Worm (Caenorhabditis elegans) whole organism, young adult: ENCODE data around the gene T16D1.1.

ENCODE experiments used
- Y67H2A.10 ChIP-seq: fragments of 200-800 bp; sonication (Bioruptor generic); conservative IDR thresholded peaks from 2 replicates; pipeline ENCODE4 v1.3.6; 2022; ENCODE audit warnings: missing genetic modification reagents, missing genetic modification characterization, missing compliant biosample characterization
- Y95B8A.8 ChIP-seq: fragments of 200-800 bp; sonication (Bioruptor generic); IDR thresholded peaks from 2 replicates; pipeline ENCODE4 v1.3.6; 2022; ENCODE audit warnings: missing genetic modification reagents, missing genetic modification characterization, missing compliant biosample characterization
- ama-1 ChIP-seq, 3 experiments: fragments of 150-350 bp in 1 of 3; sonication (generic microtip) in 2 of 3; optimal IDR thresholded peaks; 2 replicates each; lab custom pipeline; 2014 to 2018; ENCODE audit warnings: missing biosample characterization in 2 of 3, missing genetic modification characterization in 2 of 3, missing genetic modification reagents in 2 of 3
- attf-5 ChIP-seq: fragments of 200-800 bp; sonication (Bioruptor generic); optimal IDR thresholded peaks from 2 replicates; lab custom pipeline; 2018; ENCODE audit warnings: mild to moderate bottlenecking, missing genetic modification characterization, missing compliant biosample characterization
- ceh-91 ChIP-seq: fragments of 200-800 bp; sonication (Bioruptor generic); IDR thresholded peaks from 2 replicates; pipeline ENCODE4 v1.3.6; 2022; ENCODE audit warnings: missing genetic modification reagents, missing genetic modification characterization, missing compliant biosample characterization
- madf-3 ChIP-seq: fragments of 200-800 bp; sonication (Bioruptor generic); IDR thresholded peaks from 2 replicates; pipeline ENCODE4 v1.3.6; 2022; ENCODE audit warnings: missing genetic modification reagents, missing genetic modification characterization, missing compliant biosample characterization
- madf-6 ChIP-seq: fragments of 200-800 bp; sonication (Bioruptor generic); IDR thresholded peaks from 2 replicates; pipeline ENCODE4 v1.3.6; 2022; ENCODE audit warnings: missing genetic modification reagents, missing genetic modification characterization, missing compliant biosample characterization
- mel-28 ChIP-seq: sonication (generic microtip); optimal IDR thresholded peaks from 2 replicates; lab custom pipeline; 2016; ENCODE audit warnings: borderline replicate concordance, mild to moderate bottlenecking, missing genetic modification characterization, missing compliant biosample characterization
- rpc-1 ChIP-seq, 2 experiments: fragments of 150-350 bp in 1 of 2; sonication (generic microtip) in 1 of 2; optimal IDR thresholded peaks; 2 replicates each; lab custom pipeline; 2014 to 2018; ENCODE audit warnings: missing biosample characterization in 1 of 2, missing genetic modification characterization in 1 of 2, missing genetic modification reagents in 1 of 2, missing genotype in 1 of 2
- unc-62 ChIP-seq: fragments of 150-350 bp; optimal IDR thresholded peaks from 2 replicates; lab custom pipeline; 2014; ENCODE audit warnings: missing biosample characterization, missing genetic modification reagents, missing genetic modification characterization
- ztf-26 ChIP-seq: sonication (generic microtip); optimal IDR thresholded peaks from 2 replicates; lab custom pipeline; 2017; ENCODE audit warnings: missing genetic modification characterization, missing compliant biosample characterization

DNA sequence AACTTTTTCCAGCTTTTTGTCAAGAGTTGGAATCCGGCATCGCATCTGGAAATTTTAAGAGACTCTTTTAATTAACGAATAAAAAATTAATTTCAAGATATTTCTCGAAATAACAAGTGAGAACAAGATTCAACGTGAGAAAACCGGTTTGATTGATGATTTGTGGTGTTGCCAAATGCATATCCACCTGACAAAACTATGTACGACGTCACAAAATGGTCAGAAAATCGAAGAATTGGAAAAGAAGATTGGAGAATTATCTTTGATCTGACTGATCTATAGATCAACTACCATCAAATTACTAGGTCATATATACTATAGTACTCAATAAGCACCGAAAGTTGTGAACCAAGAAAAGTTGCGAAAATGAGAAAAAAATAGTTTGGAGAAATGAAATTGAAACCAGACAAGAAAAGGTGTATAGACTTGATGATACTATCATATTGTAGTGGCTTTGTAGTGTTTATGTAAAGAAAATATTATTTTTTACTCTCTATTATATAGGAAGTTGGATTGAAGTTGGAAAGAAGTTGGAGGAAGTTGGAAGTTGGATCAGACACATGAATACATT, 5.4 kb upstream of the T16D1.1 start, which contains the start of gene ptr-6:
- TF ChIP-seq madf-6 (GFP tag; lab: Robert Waterston, UW), result no peak
- TF ChIP-seq Y67H2A.10 (GFP tag; lab: Robert Waterston, UW), result no peak
- TF ChIP-seq Y95B8A.8 (GFP tag; lab: Robert Waterston, UW), result no peak
- TF ChIP-seq ceh-91 (GFP tag; lab: Robert Waterston, UW), result no peak
- TF ChIP-seq rpc-1 (optimal IDR thresholded peaks at IDR 0.05; lab: Kevin White, UChicago), result no peak
- TF ChIP-seq rpc-1 (tag; optimal IDR thresholded peaks at IDR 0.05; lab: Kevin White, UChicago), result no peak
- no peak for TF ChIP-seq unc-62 (GFP tag; lab: Kevin White, UChicago)
- TF ChIP-seq ama-1 (optimal IDR thresholded peaks at IDR 0.05; lab: Kevin White, UChicago), result no peak
- TF ChIP-seq ama-1 (GFP tag; optimal IDR thresholded peaks at IDR 0.05; lab: Kevin White, UChicago), result no peak
- no peak for TF ChIP-seq madf-3 (GFP tag; lab: Robert Waterston, UW)
- no peak for TF ChIP-seq attf-5 (GFP tag; lab: Kevin White, UChicago)
- no peak for TF ChIP-seq mel-28 (tag; lab: Kevin White, UChicago)
- no peak for TF ChIP-seq ztf-26 (tag; lab: Kevin White, UChicago)
